Worm (Caenorhabditis elegans): ENCODE measurements around the gene wip-1.

Gene wip-1

ce11 chrIII:5023642-5024041 is 5.2 kb downstream of the wip-1 start:
- TF ChIP-seq tab-1 (GFP tag; IDR thresholded peaks at IDR 0.05) (no peak), ref-1 (GFP tag; conservative IDR thresholded peaks at IDR 0.05) (no peak), ztf-29 (GFP tag; IDR thresholded peaks at IDR 0.05) (no peak), flt-1 (GFP tag; IDR thresholded peaks at IDR 0.05) (no peak), T22C8.4 (GFP tag; IDR thresholded peaks at IDR 0.05) (no peak), ztf-23 (GFP tag; IDR thresholded peaks at IDR 0.05) (no peak), klf-2 (GFP tag; conservative IDR thresholded peaks at IDR 0.05) (no peak), med-1 (GFP tag; optimal IDR thresholded peaks at IDR 0.05; ENCODE audit: insufficient read depth) (no peak), cog-1 (tag; optimal IDR thresholded peaks at IDR 0.05) (no peak)

DNA sequence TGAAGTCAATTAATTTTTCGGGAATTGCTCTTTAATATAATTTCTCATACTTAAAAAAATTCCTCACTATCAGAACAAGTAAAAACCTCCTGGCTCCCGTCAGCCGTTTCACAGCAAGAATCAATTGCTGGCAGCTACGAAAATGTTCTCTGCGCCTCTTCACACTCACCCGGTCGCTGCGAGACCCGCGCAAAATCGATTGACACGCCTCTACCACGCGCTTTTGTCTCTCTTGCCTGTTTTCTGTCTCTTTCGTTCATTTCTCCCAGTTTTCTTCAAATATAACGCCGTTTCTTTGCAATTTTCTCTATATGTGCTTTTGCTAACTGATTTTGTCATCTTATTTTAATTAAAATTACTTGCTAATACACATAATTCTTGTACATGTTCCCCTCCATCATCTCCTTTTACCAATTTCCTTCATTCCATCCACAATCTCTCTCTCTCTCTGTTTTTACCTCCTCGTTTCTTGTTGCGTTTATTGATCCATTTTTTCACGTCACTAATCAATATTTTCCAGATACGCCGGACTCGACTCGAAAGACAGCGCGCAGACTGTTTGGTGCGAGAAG is 6.0 kb downstream of the wip-1 start, which contains the start of gene pcf-11:
Gene pcf-11 (plus strand): TSS at position 522 of the 572 bp plus-strand sequence.
- TF ChIP-seq T22C8.4 (GFP tag; IDR thresholded peaks at IDR 0.05), result peak; percentile 91
- TF ChIP-seq cog-1 (tag; optimal IDR thresholded peaks at IDR 0.05), result peak; percentile 22
- peak; percentile 11 for TF ChIP-seq med-1 (GFP tag; optimal IDR thresholded peaks at IDR 0.05; ENCODE audit: insufficient read depth)
- no peak for TF ChIP-seq tab-1 (GFP tag; IDR thresholded peaks at IDR 0.05)
- no peak for TF ChIP-seq ref-1 (GFP tag; conservative IDR thresholded peaks at IDR 0.05)
- peak; percentile 80 for TF ChIP-seq ztf-23 (GFP tag; IDR thresholded peaks at IDR 0.05)
- no peak for TF ChIP-seq ztf-29 (GFP tag; IDR thresholded peaks at IDR 0.05)
- TF ChIP-seq flt-1 (GFP tag; IDR thresholded peaks at IDR 0.05), result no peak
- no peak for TF ChIP-seq klf-2 (GFP tag; conservative IDR thresholded peaks at IDR 0.05)

DNA sequence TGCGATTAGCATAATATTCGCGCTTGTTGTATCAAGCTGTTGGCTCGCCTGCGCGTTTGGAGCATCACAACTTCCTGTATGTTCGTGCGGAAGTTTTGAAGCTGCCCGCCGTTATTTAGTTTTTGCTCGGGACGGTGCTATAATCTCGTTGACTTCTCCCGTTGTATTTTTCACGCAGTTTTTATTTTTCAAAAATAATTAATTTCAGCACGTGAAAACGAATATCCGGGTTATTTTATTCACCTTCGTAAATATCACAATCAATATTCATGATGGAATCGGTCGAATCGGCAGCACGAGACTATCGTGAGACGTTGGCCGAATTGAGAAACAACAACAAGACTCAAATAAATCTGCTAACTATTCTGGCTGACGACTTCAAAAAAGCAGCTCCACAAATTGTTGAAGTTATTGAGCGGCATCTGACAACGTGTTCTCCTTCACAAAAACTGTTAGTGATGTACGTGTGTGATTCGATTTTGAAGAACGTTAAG is 6.7 kb downstream of the wip-1 start:
- no peak for TF ChIP-seq cog-1 (tag; optimal IDR thresholded peaks at IDR 0.05)

- TF ChIP-seq klf-2 (GFP tag; conservative IDR thresholded peaks at IDR 0.05) (no peak), med-1 (GFP tag; optimal IDR thresholded peaks at IDR 0.05; ENCODE audit: insufficient read depth) (no peak), ztf-23 (GFP tag; IDR thresholded peaks at IDR 0.05) (no peak), flt-1 (GFP tag; IDR thresholded peaks at IDR 0.05) (no peak)
Measured at ce11 chrIII:5026366-5026765, 7.9 kb downstream of the wip-1 start.

ce11 chrIII:5027219-5027618 is 8.8 kb downstream of the wip-1 start:
- TF ChIP-seq flt-1 (GFP tag; IDR thresholded peaks at IDR 0.05), result no peak
- no peak for TF ChIP-seq tab-1 (GFP tag; IDR thresholded peaks at IDR 0.05)
- TF ChIP-seq klf-2 (GFP tag; conservative IDR thresholded peaks at IDR 0.05), result no peak
- TF ChIP-seq cog-1 (tag; optimal IDR thresholded peaks at IDR 0.05), result no peak
- no peak for TF ChIP-seq med-1 (GFP tag; optimal IDR thresholded peaks at IDR 0.05; ENCODE audit: insufficient read depth)

DNA sequence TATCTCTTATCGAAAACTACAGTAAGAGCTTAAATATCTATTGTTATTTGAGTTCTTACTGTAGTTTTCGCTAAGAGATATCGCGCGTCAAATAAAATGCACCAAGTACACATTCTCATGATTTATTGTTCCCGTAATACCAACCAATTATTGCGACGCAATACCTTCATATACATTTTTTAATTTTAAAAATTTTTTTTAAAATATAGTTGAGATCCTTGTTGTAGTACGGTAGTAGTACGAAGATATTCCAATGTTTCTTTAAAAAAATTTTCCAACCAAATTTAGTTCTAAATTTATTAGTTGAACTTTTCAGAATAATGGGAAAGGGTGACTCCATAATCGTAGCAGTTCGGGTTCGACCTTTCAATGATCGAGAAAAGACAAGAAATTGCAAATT is 12.2 kb downstream of the wip-1 start, which contains the start of gene klp-6:
Gene klp-6 (plus strand): TSS at position 301 of the 400 bp plus-strand sequence.
- TF ChIP-seq ztf-29 (GFP tag; IDR thresholded peaks at IDR 0.05), result no peak
- no peak for TF ChIP-seq flt-1 (GFP tag; IDR thresholded peaks at IDR 0.05)
- TF ChIP-seq tab-1 (GFP tag; IDR thresholded peaks at IDR 0.05), result no peak
- no peak for TF ChIP-seq klf-2 (GFP tag; conservative IDR thresholded peaks at IDR 0.05)
- no peak for TF ChIP-seq med-1 (GFP tag; optimal IDR thresholded peaks at IDR 0.05; ENCODE audit: insufficient read depth)
- no peak for TF ChIP-seq ref-1 (GFP tag; conservative IDR thresholded peaks at IDR 0.05)
- no peak for TF ChIP-seq cog-1 (tag; optimal IDR thresholded peaks at IDR 0.05)
- TF ChIP-seq T22C8.4 (GFP tag; IDR thresholded peaks at IDR 0.05), result no peak
- TF ChIP-seq ztf-23 (GFP tag; IDR thresholded peaks at IDR 0.05), result no peak

- TF ChIP-seq ztf-23 (GFP tag; IDR thresholded peaks at IDR 0.05), result peak; percentile 95
- TF ChIP-seq tab-1 (GFP tag; IDR thresholded peaks at IDR 0.05), result peak; percentile 91
- TF ChIP-seq T22C8.4 (GFP tag; IDR thresholded peaks at IDR 0.05), result peak; percentile 85
- TF ChIP-seq med-1 (GFP tag; optimal IDR thresholded peaks at IDR 0.05; ENCODE audit: insufficient read depth), result peak; percentile 29
- peak; percentile 87 for TF ChIP-seq klf-2 (GFP tag; conservative IDR thresholded peaks at IDR 0.05)
- peak; percentile 90 for TF ChIP-seq ztf-29 (GFP tag; IDR thresholded peaks at IDR 0.05)
- peak; percentile 82 for TF ChIP-seq ref-1 (GFP tag; conservative IDR thresholded peaks at IDR 0.05)
- TF ChIP-seq flt-1 (GFP tag; IDR thresholded peaks at IDR 0.05), result peak; percentile 94
- peak; percentile 78 for TF ChIP-seq cog-1 (tag; optimal IDR thresholded peaks at IDR 0.05)
Measured at ce11 chrIII:5031375-5031836, 13.0 kb downstream of the wip-1 start.

DNA sequence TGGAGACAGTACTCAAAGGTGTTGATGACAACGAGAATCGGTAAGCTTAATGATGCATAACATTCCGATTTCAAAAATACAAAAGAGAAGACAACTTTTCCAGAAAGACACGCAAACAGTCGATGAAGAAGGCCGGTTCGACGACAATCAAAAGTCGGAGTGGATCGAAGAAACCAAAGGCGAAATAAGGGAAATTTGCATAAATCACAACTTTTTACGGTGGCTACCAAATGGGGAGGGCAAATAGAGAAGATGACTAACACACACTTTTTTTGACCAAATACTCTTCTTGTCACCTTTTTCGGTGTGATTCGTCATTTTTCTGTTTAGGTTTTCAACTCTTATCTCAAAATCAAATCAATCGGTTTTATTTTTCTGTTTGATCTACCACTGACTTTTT is 17.7 kb downstream of the wip-1 start, which contains the start of gene C45G9.6:
Gene C45G9.6 (plus strand): TSS at position 301 of the 400 bp plus-strand sequence.
- TF ChIP-seq ref-1 (GFP tag; conservative IDR thresholded peaks at IDR 0.05) (no peak), ztf-29 (GFP tag; IDR thresholded peaks at IDR 0.05) (no peak), klf-2 (GFP tag; conservative IDR thresholded peaks at IDR 0.05) (no peak), T22C8.4 (GFP tag; IDR thresholded peaks at IDR 0.05) (no peak), ztf-23 (GFP tag; IDR thresholded peaks at IDR 0.05) (no peak), tab-1 (GFP tag; IDR thresholded peaks at IDR 0.05) (no peak), cog-1 (tag; optimal IDR thresholded peaks at IDR 0.05) (no peak), med-1 (GFP tag; optimal IDR thresholded peaks at IDR 0.05; ENCODE audit: insufficient read depth) (no peak), flt-1 (GFP tag; IDR thresholded peaks at IDR 0.05) (no peak)

- TF ChIP-seq T22C8.4 (GFP tag; IDR thresholded peaks at IDR 0.05) (no peak), flt-1 (GFP tag; IDR thresholded peaks at IDR 0.05) (no peak), tab-1 (GFP tag; IDR thresholded peaks at IDR 0.05) (no peak), med-1 (GFP tag; optimal IDR thresholded peaks at IDR 0.05; ENCODE audit: insufficient read depth) (no peak), ztf-23 (GFP tag; IDR thresholded peaks at IDR 0.05) (no peak), klf-2 (GFP tag; conservative IDR thresholded peaks at IDR 0.05) (no peak), ref-1 (GFP tag; conservative IDR thresholded peaks at IDR 0.05) (no peak), cog-1 (tag; optimal IDR thresholded peaks at IDR 0.05) (no peak), ztf-29 (GFP tag; IDR thresholded peaks at IDR 0.05) (no peak)
Measured at ce11 chrIII:5042112-5042511, 23.7 kb downstream of the wip-1 start, which contains the start of gene nlp-43. TSS of gene nlp-43 (plus strand) at chrIII:5042412.

DNA sequence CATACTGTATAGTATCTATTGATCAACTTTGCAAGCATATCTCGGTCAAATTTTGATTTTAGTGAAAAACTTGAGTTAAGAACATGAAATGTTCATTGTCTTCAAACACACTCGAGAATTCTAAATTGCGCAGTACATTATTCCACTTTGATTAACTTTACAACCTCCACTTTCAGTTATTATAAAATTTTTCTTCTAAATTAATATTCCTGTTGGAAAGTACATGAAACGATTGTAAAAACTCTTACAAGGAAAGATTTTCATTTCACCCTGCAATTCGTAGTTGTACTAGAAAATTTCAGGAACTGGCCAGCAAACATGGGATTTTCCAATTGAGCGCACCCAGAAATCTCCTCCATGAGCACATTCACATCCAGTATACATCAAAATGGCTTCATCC is 26.3 kb downstream of the wip-1 start, which contains the start of gene C45G9.14:
Gene C45G9.14 (plus strand): TSS at position 301 of the 400 bp plus-strand sequence.
- TF ChIP-seq klf-2 (GFP tag; conservative IDR thresholded peaks at IDR 0.05) (no peak), flt-1 (GFP tag; IDR thresholded peaks at IDR 0.05) (no peak), med-1 (GFP tag; optimal IDR thresholded peaks at IDR 0.05; ENCODE audit: insufficient read depth) (no peak), ref-1 (GFP tag; conservative IDR thresholded peaks at IDR 0.05) (no peak), ztf-23 (GFP tag; IDR thresholded peaks at IDR 0.05) (no peak), T22C8.4 (GFP tag; IDR thresholded peaks at IDR 0.05) (no peak), cog-1 (tag; optimal IDR thresholded peaks at IDR 0.05) (no peak), tab-1 (GFP tag; IDR thresholded peaks at IDR 0.05) (no peak), ztf-29 (GFP tag; IDR thresholded peaks at IDR 0.05) (no peak)

Data from whole organism, midembryonic.